Worm (Caenorhabditis elegans) whole organism, L3 larva: ENCODE data around the gene F57G4.11.

ENCODE experiments used
- aly-2 ChIP-seq: fragments of 150-350 bp; optimal IDR thresholded peaks from 2 replicates; lab custom pipeline; 2014; ENCODE audit warnings: missing biosample characterization, missing genetic modification characterization
- ama-1 ChIP-seq: fragments of 150-350 bp; optimal IDR thresholded peaks from 2 replicates; lab custom pipeline; 2018
- lin-39 ChIP-seq: fragments of 150-350 bp; optimal IDR thresholded peaks from 2 replicates; lab custom pipeline; 2018; ENCODE audit warnings: missing biosample characterization, missing genetic modification reagents, missing genetic modification characterization
- mdl-1 ChIP-seq: fragments of 150-350 bp; optimal IDR thresholded peaks from 2 replicates; lab custom pipeline; 2014; ENCODE audit warnings: missing biosample characterization, missing genetic modification characterization
- unc-39 ChIP-seq: sonication (generic microtip); optimal IDR thresholded peaks from 4 replicates; lab custom pipeline; 2017; ENCODE audit warnings: missing biosample characterization, missing genetic modification characterization
- unc-62 ChIP-seq: fragments of 150-350 bp; sonication (generic microtip); optimal IDR thresholded peaks from 4 replicates; lab custom pipeline; 2014; ENCODE audit warnings: missing biosample characterization, missing genetic modification reagents, missing genetic modification characterization

DNA sequence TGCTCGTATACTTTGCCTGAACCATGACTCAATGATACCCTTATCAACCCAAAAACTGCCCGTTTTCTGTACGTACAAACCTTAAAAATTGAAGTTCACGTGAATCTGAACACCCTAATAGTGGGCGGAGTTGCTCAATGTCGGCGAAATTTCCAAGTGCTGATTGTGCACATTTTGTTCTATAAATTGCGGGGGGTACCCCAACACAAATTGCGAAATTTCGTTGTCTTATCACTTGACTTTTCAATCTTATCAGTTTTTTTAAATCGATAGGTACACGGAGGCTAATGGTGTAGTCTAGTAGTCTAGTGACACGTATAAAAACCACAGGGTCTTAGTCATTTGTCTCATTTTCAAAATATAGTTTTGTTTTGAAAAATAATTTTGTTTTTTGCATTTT, 34.2 kb downstream of the F57G4.11 start, which contains the start of gene fbxa-108:
- TF ChIP-seq ama-1 (lab: Kevin White, UChicago) (no peak), unc-39 (no peak), mdl-1 (tag; lab: Kevin White, UChicago) (no peak), aly-2 (tag; lab: Kevin White, UChicago) (no peak), unc-62 (GFP tag; lab: Kevin White, UChicago) (no peak), lin-39 (no peak)
